Worm (Caenorhabditis elegans): ENCODE results near the gene cnd-1.

The cnd-1 gene

DNA sequence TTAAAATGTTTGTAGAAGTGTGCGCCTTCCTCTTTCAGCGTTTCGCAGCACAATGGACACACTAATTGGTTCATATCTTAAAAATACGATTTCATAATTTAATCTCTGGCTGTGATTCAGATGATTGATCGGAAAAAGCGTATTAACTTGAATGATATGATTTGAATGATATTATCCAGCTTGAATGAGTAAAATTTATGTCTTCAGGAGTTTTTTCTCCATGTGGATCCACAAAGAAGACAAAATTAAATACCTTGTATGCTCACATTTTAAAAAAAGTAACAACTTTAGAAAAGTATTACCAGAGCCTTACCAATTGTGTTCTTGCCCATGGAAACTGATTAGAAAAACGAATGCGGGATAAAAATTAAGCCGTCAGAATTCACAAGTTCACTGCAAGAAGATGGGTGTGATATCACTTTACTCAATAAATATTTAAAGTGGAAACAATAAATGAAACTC, 29.0 kb upstream of the cnd-1 start, which contains the start of gene ztf-8 (continued):
- TF ChIP-seq unc-130 (GFP tag; optimal IDR thresholded peaks at IDR 0.05) (peak; percentile 10), aptf-3 (GFP tag; IDR thresholded peaks at IDR 0.05) (0 out of 2 replicates have a peak, but pooled peaks have one; percentile 22), F55B11.4 (tag; optimal IDR thresholded peaks at IDR 0.05; ENCODE audit: borderline replicate concordance, insufficient read depth) (no peak), aptf-2 (GFP tag; conservative IDR thresholded peaks at IDR 0.05) (no peak), pbrm-1 (GFP tag; IDR thresholded peaks at IDR 0.05) (no peak), Y53G8AR.9 (GFP tag; conservative IDR thresholded peaks at IDR 0.05) (peak; percentile 66; the same call in 1 of the 2 replicates), D2030.7 (GFP tag; IDR thresholded peaks at IDR 0.05) (no peak), lin-35 (GFP tag; optimal IDR thresholded peaks at IDR 0.05) (peak in 1 of 3 experiments; percentile 22), pha-4 (tag; optimal IDR thresholded peaks at IDR 0.05) (no peak), tlf-1 (GFP tag; optimal IDR thresholded peaks at IDR 0.05) (peak; percentile 29), lsy-27 (tag; optimal IDR thresholded peaks at IDR 0.05; ENCODE audit: borderline replicate concordance, insufficient read depth) (no peak), snpc-3.4 (tag; optimal IDR thresholded peaks at IDR 0.05) (no peak), mel-28 (tag; optimal IDR thresholded peaks at IDR 0.05; ENCODE audit: borderline replicate concordance) (no peak), ceh-100 (GFP tag; IDR thresholded peaks at IDR 0.05) (no peak), B0261.1 (tag; optimal IDR thresholded peaks at IDR 0.05) (peak; percentile 2), xnd-1 (tag; optimal IDR thresholded peaks at IDR 0.05) (no peak), him-1 (tag; optimal IDR thresholded peaks at IDR 0.05) (no peak), atf-7 (tag; optimal IDR thresholded peaks at IDR 0.05) (peak; percentile 31), ceh-79 (tag; optimal IDR thresholded peaks at IDR 0.05) (no peak), ztf-28 (GFP tag; IDR thresholded peaks at IDR 0.05) (no peak), T07F8.4 (tag; optimal IDR thresholded peaks at IDR 0.05) (no peak), fkh-3 (tag; optimal IDR thresholded peaks at IDR 0.05) (no peak), lin-26 (GFP tag; IDR thresholded peaks at IDR 0.05) (no peak), ZK185.1 (tag; optimal IDR thresholded peaks at IDR 0.05; ENCODE audit: poor library complexity, severe bottlenecking) (no peak), nhr-120 (GFP tag; IDR thresholded peaks at IDR 0.05) (no peak), Y95B8A.8 (GFP tag; IDR thresholded peaks at IDR 0.05) (no peak), egrh-3 (GFP tag; IDR thresholded peaks at IDR 0.05) (no peak), nhr-27 (tag; optimal IDR thresholded peaks at IDR 0.05) (no peak), attf-3 (GFP tag; conservative IDR thresholded peaks at IDR 0.05) (no peak), rec-8 (tag; optimal IDR thresholded peaks at IDR 0.05) (no peak), ztf-6 (GFP tag; IDR thresholded peaks at IDR 0.05) (no peak), efl-1 (GFP tag; optimal IDR thresholded peaks at IDR 0.05) (no peak), lir-1 (GFP tag; conservative IDR thresholded peaks at IDR 0.05) (no peak), nhr-80 (tag; optimal IDR thresholded peaks at IDR 0.05) (no peak), let-526 (GFP tag; IDR thresholded peaks at IDR 0.05) (no peak), ekl-4 (GFP tag; IDR thresholded peaks at IDR 0.05) (no peak), ztf-22 (GFP tag; optimal IDR thresholded peaks at IDR 0.05) (no peak), T26A5.8 (tag; optimal IDR thresholded peaks at IDR 0.05) (peak; percentile 30), lin-40 (tag; optimal IDR thresholded peaks at IDR 0.05) (no peak), C17E4.6 (GFP tag; IDR thresholded peaks at IDR 0.05) (no peak), Y79H2A.3 (GFP tag; conservative IDR thresholded peaks at IDR 0.05) (no peak), F23B12.7 (tag; optimal IDR thresholded peaks at IDR 0.05; ENCODE audit: insufficient read depth) (no peak), attf-6 (GFP tag; IDR thresholded peaks at IDR 0.05) (0 out of 2 replicates have a peak, but pooled peaks have one; percentile 47), nfya-2 (GFP tag; IDR thresholded peaks at IDR 0.05) (no peak), snpc-1.3 (tag; optimal IDR thresholded peaks at IDR 0.05; ENCODE audit: insufficient read depth) (no peak), rcor-1 (GFP tag; IDR thresholded peaks at IDR 0.05) (peak; percentile 38), ceh-40 (GFP tag; IDR thresholded peaks at IDR 0.05) (no peak), F33H1.4 (GFP tag; IDR thresholded peaks at IDR 0.05) (no peak; the same call in 1 of the 2 replicates)
